Fruit fly (Drosophila melanogaster): ENCODE data around the gene Ogg1.

Gene Ogg1

dm6 chrX:8709234-8709843, 19.2 kb downstream of the Ogg1 start, which contains the start of gene Hexo2 (continued):
- TF ChIP-seq da (GFP tag; optimal IDR thresholded peaks at IDR 0.05) (peak; percentile 85), tna (GFP tag; IDR thresholded peaks at IDR 0.05; ENCODE audit: partially characterized antibody) (no peak), gem (tag; optimal IDR thresholded peaks at IDR 0.05) (peak; percentile 93), CG13894 (tag; optimal IDR thresholded peaks at IDR 0.05) (no peak), Mrtf (GFP tag; IDR thresholded peaks at IDR 0.05) (peak; percentile 95), CG9817 (tag; optimal IDR thresholded peaks at IDR 0.05) (peak; percentile 82), salm (tag; optimal IDR thresholded peaks at IDR 0.05) (peak; percentile 83), D19B (GFP tag; optimal IDR thresholded peaks at IDR 0.05) (peak; percentile 40), CG11247 (GFP tag; IDR thresholded peaks at IDR 0.05) (peak; percentile 93), CG1024 (GFP tag; IDR thresholded peaks at IDR 0.05) (peak; percentile 95), pb (GFP tag; optimal IDR thresholded peaks at IDR 0.05) (peak; percentile 92), Atf6 (GFP tag; IDR thresholded peaks at IDR 0.05) (peak; percentile 86), nom (GFP tag; optimal IDR thresholded peaks at IDR 0.05) (peak; percentile 89), exex (tag; optimal IDR thresholded peaks at IDR 0.05) (peak; percentile 26), caup (GFP tag; optimal IDR thresholded peaks at IDR 0.05; ENCODE audit: severe bottlenecking) (peak; percentile 81), h (optimal IDR thresholded peaks at IDR 0.05) (no peak), amos (GFP tag; IDR thresholded peaks at IDR 0.05; ENCODE audit: partially characterized antibody) (no peak), en (GFP tag; optimal IDR thresholded peaks at IDR 0.05) (peak; percentile 91), sens (GFP tag) (peak; percentile 99), CG5180 (GFP tag; optimal IDR thresholded peaks at IDR 0.05) (peak; percentile 84), croc (GFP tag; conservative IDR thresholded peaks at IDR 0.05) (peak; percentile 94), CG12299 (tag; optimal IDR thresholded peaks at IDR 0.05) (peak; percentile 69), CG4617 (GFP tag; optimal IDR thresholded peaks at IDR 0.05; ENCODE audit: borderline replicate concordance) (peak; percentile 91), CG8359 (GFP tag; optimal IDR thresholded peaks at IDR 0.05; ENCODE audit: borderline replicate concordance) (peak; percentile 82), CG16813 (GFP tag; IDR thresholded peaks at IDR 0.05; ENCODE audit: partially characterized antibody) (no peak), Nf-YA (GFP tag; IDR thresholded peaks at IDR 0.05) (peak; percentile 93), CTCF (GFP tag; optimal IDR thresholded peaks at IDR 0.05) (peak; percentile 50), so (GFP tag; IDR thresholded peaks at IDR 0.05) (peak; percentile 96), CG2875 (GFP tag; optimal IDR thresholded peaks at IDR 0.05) (peak; percentile 95), Bteb2 (GFP tag; optimal IDR thresholded peaks at IDR 0.05) (peak; percentile 66), gro (GFP tag; optimal IDR thresholded peaks at IDR 0.05) (peak; percentile 43), CG2889 (GFP tag; IDR thresholded peaks at IDR 0.05) (peak; percentile 90), Elba2 (GFP tag; optimal IDR thresholded peaks at IDR 0.05) (peak; percentile 5), chm (GFP tag; IDR thresholded peaks at IDR 0.05) (peak; percentile 97), CHES-1-like (GFP tag; optimal IDR thresholded peaks at IDR 0.05) (peak; percentile 91), BEAF-32 (GFP tag; optimal IDR thresholded peaks at IDR 0.05) (no peak), CG3407 (GFP tag; optimal IDR thresholded peaks at IDR 0.05) (peak; percentile 91), CG3163 (GFP tag; optimal IDR thresholded peaks at IDR 0.05) (peak; percentile 85), CG11504 (tag; optimal IDR thresholded peaks at IDR 0.05) (peak; percentile 94), CG12071 (GFP tag; optimal IDR thresholded peaks at IDR 0.05) (peak; percentile 94), phol (tag; optimal IDR thresholded peaks at IDR 0.05) (peak; percentile 93), CG9215 (GFP tag; IDR thresholded peaks at IDR 0.05) (peak; percentile 82), CG10654 (GFP tag; optimal IDR thresholded peaks at IDR 0.05) (peak; percentile 95), Camta (GFP tag; optimal IDR thresholded peaks at IDR 0.05) (peak; percentile 92), CG2712 (tag; optimal IDR thresholded peaks at IDR 0.05) (peak; percentile 94), CG43689 (GFP tag; IDR thresholded peaks at IDR 0.05) (peak; percentile 88), pnt (GFP tag; optimal IDR thresholded peaks at IDR 0.05) (peak; percentile 97), HmgZ (tag; optimal IDR thresholded peaks at IDR 0.05) (peak; percentile 69), CG18476 (GFP tag; optimal IDR thresholded peaks at IDR 0.05) (peak; percentile 86), mirr (GFP tag; optimal IDR thresholded peaks at IDR 0.05) (peak; percentile 58)
